Fruit fly (Drosophila melanogaster): ENCODE results near the gene crb.

crb gene

dm6 chr3R:24295556-24296465 is 933 bp downstream of the crb start (continued):
- TF ChIP-seq CG17802 (tag; optimal IDR thresholded peaks at IDR 0.05) (peak; percentile 12), CG31365 (tag; optimal IDR thresholded peaks at IDR 0.05) (no peak), Fer1 (GFP tag; optimal IDR thresholded peaks at IDR 0.05) (peak; percentile 71), prd (optimal IDR thresholded peaks at IDR 0.05) (no peak), prd (GFP tag; IDR thresholded peaks at IDR 0.05) (peak; percentile 91), twi (tag; optimal IDR thresholded peaks at IDR 0.05) (peak; percentile 53), Drgx (GFP tag; IDR thresholded peaks at IDR 0.05) (peak; percentile 94), CG16815 (GFP tag; optimal IDR thresholded peaks at IDR 0.05) (peak; percentile 78), btn (GFP tag; optimal IDR thresholded peaks at IDR 0.05) (no peak), grn (GFP tag; optimal IDR thresholded peaks at IDR 0.05) (no peak), her (GFP tag; optimal IDR thresholded peaks at IDR 0.05) (peak; percentile 45), kni (GFP tag; optimal IDR thresholded peaks at IDR 0.05) (peak; percentile 38), Dfd (GFP tag; optimal IDR thresholded peaks at IDR 0.05) (no peak), HLH54F (GFP tag; optimal IDR thresholded peaks at IDR 0.05) (peak; percentile 71), Lim3 (GFP tag; IDR thresholded peaks at IDR 0.05) (no peak), CG6689 (GFP tag; IDR thresholded peaks at IDR 0.05) (peak; percentile 80), toy (GFP tag; IDR thresholded peaks at IDR 0.05) (0 out of 2 replicates have a peak, but pooled peaks have one; percentile 29), ato (GFP tag; IDR thresholded peaks at IDR 0.05; ENCODE audit: partially characterized antibody) (no peak), gsb (GFP tag; IDR thresholded peaks at IDR 0.05) (peak; percentile 68), sob (GFP tag; IDR thresholded peaks at IDR 0.05) (peak; percentile 80), CG3726 (GFP tag; IDR thresholded peaks at IDR 0.05) (peak; percentile 56; the same call in 1 of the 3 replicates), cwo (GFP tag; optimal IDR thresholded peaks at IDR 0.05) (no peak), CG17612 (GFP tag; IDR thresholded peaks at IDR 0.05) (peak; percentile 55; the same call in 1 of the 2 replicates), unc-4 (GFP tag; IDR thresholded peaks at IDR 0.05; ENCODE audit: partially characterized antibody) (no peak), CG13894 (tag; optimal IDR thresholded peaks at IDR 0.05) (no peak), D (optimal IDR thresholded peaks at IDR 0.05) (no peak), D (GFP tag; optimal IDR thresholded peaks at IDR 0.05) (peak; percentile 45), scrt (GFP tag; optimal IDR thresholded peaks at IDR 0.05) (peak; percentile 73), CG3838 (GFP tag; optimal IDR thresholded peaks at IDR 0.05) (no peak), pnt (GFP tag; optimal IDR thresholded peaks at IDR 0.05) (peak; percentile 69), Ptx1 (GFP tag; IDR thresholded peaks at IDR 0.05) (peak; percentile 85), CG15696 (tag; optimal IDR thresholded peaks at IDR 0.05) (peak; percentile 88), kah (GFP tag; optimal IDR thresholded peaks at IDR 0.05) (peak; percentile 44), rib (GFP tag; IDR thresholded peaks at IDR 0.05) (no peak), CG15073 (GFP tag; optimal IDR thresholded peaks at IDR 0.05) (peak; percentile 25), slou (GFP tag; optimal IDR thresholded peaks at IDR 0.05) (peak; percentile 41), CG16863 (GFP tag; optimal IDR thresholded peaks at IDR 0.05) (peak; percentile 33), CG10147 (GFP tag; optimal IDR thresholded peaks at IDR 0.05) (peak; percentile 49), Side (GFP tag; optimal IDR thresholded peaks at IDR 0.05) (peak; percentile 58), CG31441 (GFP tag; IDR thresholded peaks at IDR 0.05) (peak; percentile 72), HLH3B (GFP tag; IDR thresholded peaks at IDR 0.05) (peak; percentile 76), CG1603 (tag; optimal IDR thresholded peaks at IDR 0.05) (peak; percentile 89), CG18011 (GFP tag; optimal IDR thresholded peaks at IDR 0.05) (peak; percentile 52), Atf6 (GFP tag; IDR thresholded peaks at IDR 0.05) (peak; percentile 71), ken (GFP tag; IDR thresholded peaks at IDR 0.05) (peak; percentile 72; the same call in 2 of the 3 replicates), dysf (GFP tag; IDR thresholded peaks at IDR 0.05) (peak; percentile 86), Camta (GFP tag; optimal IDR thresholded peaks at IDR 0.05) (peak; percentile 51), z (GFP tag; IDR thresholded peaks at IDR 0.05) (peak; percentile 49; the same call in 1 of the 3 replicates), seq (GFP tag; IDR thresholded peaks at IDR 0.05) (peak; percentile 79), CG16779 (GFP tag; IDR thresholded peaks at IDR 0.05) (peak; percentile 75; the same call in 1 of the 2 replicates)

All from whole organism, embryonic.